Worm (Caenorhabditis elegans): ENCODE data around the gene F26H11.4.

Gene F26H11.4

DNA sequence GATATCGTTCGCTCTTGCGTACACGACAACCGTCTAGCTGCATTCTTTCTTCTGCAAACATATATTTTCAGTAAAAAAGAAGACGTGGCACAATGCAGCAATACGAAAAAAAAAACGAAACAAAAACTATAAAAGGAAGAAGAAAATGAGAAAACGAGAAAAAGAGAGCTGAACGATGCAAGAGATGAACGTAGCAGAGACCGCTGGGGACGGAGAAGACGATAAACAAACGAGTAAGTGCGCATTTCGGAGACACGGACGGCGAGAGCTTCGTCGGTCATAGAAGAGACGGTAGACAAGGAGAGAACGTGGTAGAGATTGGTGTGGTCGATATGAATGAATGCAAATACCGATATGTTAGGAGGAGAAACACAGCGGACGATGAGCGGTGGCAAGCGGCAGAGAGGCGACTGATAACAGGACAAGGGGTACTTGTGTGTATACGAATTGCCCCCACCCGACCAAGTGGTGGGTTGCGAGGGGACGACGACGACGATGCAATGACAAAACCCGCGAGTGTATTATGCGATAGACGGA, 29.6 kb downstream of the F26H11.4 start, which contains the start of gene K04B12.2 (continued):
- TF ChIP-seq ets-4 (GFP tag; optimal IDR thresholded peaks at IDR 0.05) (peak; percentile 61), cebp-1 (GFP tag; IDR thresholded peaks at IDR 0.05) (no peak), cebp-1 (tag; optimal IDR thresholded peaks at IDR 0.05) (peak; percentile 68), dpl-1 (GFP tag; optimal IDR thresholded peaks at IDR 0.05) (no peak), madf-10 (tag; optimal IDR thresholded peaks at IDR 0.05) (peak; percentile 35), sea-2 (GFP tag; IDR thresholded peaks at IDR 0.05) (no peak), ceh-91 (GFP tag; IDR thresholded peaks at IDR 0.05) (no peak), F23B12.7 (tag; optimal IDR thresholded peaks at IDR 0.05; ENCODE audit: insufficient read depth) (peak; percentile 14), K12H6.12 (tag; optimal IDR thresholded peaks at IDR 0.05) (peak; percentile 15), nhr-80 (tag; optimal IDR thresholded peaks at IDR 0.05) (peak; percentile 100), dox-1 (GFP tag; IDR thresholded peaks at IDR 0.05) (peak; percentile 85), F33H1.4 (GFP tag; IDR thresholded peaks at IDR 0.05) (no peak), nhr-90 (tag; optimal IDR thresholded peaks at IDR 0.05) (peak; percentile 53), efl-1 (GFP tag; optimal IDR thresholded peaks at IDR 0.05) (no peak), egl-44 (GFP tag; IDR thresholded peaks at IDR 0.05) (0 out of 2 replicates have a peak, but pooled peaks have one; percentile 12), lin-40 (tag; optimal IDR thresholded peaks at IDR 0.05) (peak; percentile 77), ztf-18 (tag; optimal IDR thresholded peaks at IDR 0.05) (peak; percentile 37), hmg-1.2 (GFP tag; IDR thresholded peaks at IDR 0.05) (peak; percentile 78), lin-26 (GFP tag; IDR thresholded peaks at IDR 0.05) (peak; percentile 26; the same call in 1 of the 2 replicates), attf-5 (GFP tag; optimal IDR thresholded peaks at IDR 0.05) (peak; percentile 85)

DNA sequence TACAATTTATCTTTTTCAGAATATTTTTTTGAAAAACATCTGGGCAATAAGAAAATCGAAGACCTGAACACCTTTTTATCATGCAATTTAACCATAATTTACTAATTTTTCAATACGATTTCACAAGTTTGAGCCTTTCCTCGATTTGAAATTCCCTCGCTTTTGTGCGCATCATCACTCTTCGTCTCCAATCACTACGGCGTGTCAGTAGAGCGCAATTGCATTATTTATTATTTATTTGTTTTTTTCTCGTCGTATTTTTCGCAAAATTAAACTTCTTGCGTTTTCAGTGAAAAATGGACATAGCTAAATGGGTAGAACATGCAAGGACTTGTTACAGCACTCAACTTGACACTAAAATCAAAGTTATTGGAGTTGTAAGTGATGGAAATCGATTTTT, 32.7 kb downstream of the F26H11.4 start, which contains the start of gene smg-8:
Gene smg-8 (plus strand): TSS at position 266 of the 400 bp plus-strand sequence.
- TF ChIP-seq ztf-28 (GFP tag; IDR thresholded peaks at IDR 0.05) (no peak), let-607 (tag; optimal IDR thresholded peaks at IDR 0.05) (no peak), C17E4.6 (GFP tag; IDR thresholded peaks at IDR 0.05) (no peak), mxl-1 (tag; optimal IDR thresholded peaks at IDR 0.05) (no peak), sdz-38 (tag; optimal IDR thresholded peaks at IDR 0.05) (no peak), gei-17 (GFP tag; optimal IDR thresholded peaks at IDR 0.05) (no peak), hlh-26 (GFP tag; conservative IDR thresholded peaks at IDR 0.05) (no peak), pha-4 (tag; optimal IDR thresholded peaks at IDR 0.05) (no peak), hsf-1 (GFP tag; IDR thresholded peaks at IDR 0.05) (no peak), rpc-1 (optimal IDR thresholded peaks at IDR 0.05) (no peak), rpc-1 (tag; optimal IDR thresholded peaks at IDR 0.05) (no peak), F22D6.2 (tag; optimal IDR thresholded peaks at IDR 0.05) (no peak), aptf-2 (GFP tag; conservative IDR thresholded peaks at IDR 0.05) (no peak), ZK185.1 (tag; optimal IDR thresholded peaks at IDR 0.05; ENCODE audit: poor library complexity, severe bottlenecking) (no peak), die-1 (tag; optimal IDR thresholded peaks at IDR 0.05) (no peak), F33H1.4 (GFP tag; IDR thresholded peaks at IDR 0.05) (peak; percentile 61), akir-1 (GFP tag; optimal IDR thresholded peaks at IDR 0.05) (no peak), fkh-3 (tag; optimal IDR thresholded peaks at IDR 0.05) (no peak), D2030.7 (GFP tag; IDR thresholded peaks at IDR 0.05) (no peak), lag-1 (GFP tag; IDR thresholded peaks at IDR 0.05) (no peak), ets-4 (GFP tag; optimal IDR thresholded peaks at IDR 0.05) (no peak), hmg-1.2 (GFP tag; IDR thresholded peaks at IDR 0.05) (peak; percentile 90), egl-18 (GFP tag; IDR thresholded peaks at IDR 0.05) (no peak), F49E8.2 (tag; optimal IDR thresholded peaks at IDR 0.05; ENCODE audit: insufficient read depth) (peak; percentile 17), nhr-179 (tag; optimal IDR thresholded peaks at IDR 0.05) (no peak), ceh-100 (GFP tag; IDR thresholded peaks at IDR 0.05) (no peak), rcor-1 (GFP tag; IDR thresholded peaks at IDR 0.05) (no peak), dpl-1 (GFP tag; optimal IDR thresholded peaks at IDR 0.05) (peak; percentile 87), tbp1 (GFP tag; optimal IDR thresholded peaks at IDR 0.05) (no peak), K11D2.4 (GFP tag; IDR thresholded peaks at IDR 0.05) (no peak), ztf-18 (tag; optimal IDR thresholded peaks at IDR 0.05) (peak; percentile 15), let-526 (GFP tag; IDR thresholded peaks at IDR 0.05) (no peak), lin-35 (GFP tag; optimal IDR thresholded peaks at IDR 0.05) (peak in 2 of 3 experiments; percentile 25 to 90)

All from whole organism, young adult.